Fruit fly (Drosophila melanogaster): ENCODE data around the gene CG32055.

- TF ChIP-seq psq (optimal IDR thresholded peaks at IDR 0.05) (no peak), h (optimal IDR thresholded peaks at IDR 0.05) (no peak), Sin3A (optimal IDR thresholded peaks at IDR 0.05) (no peak), ttk (optimal IDR thresholded peaks at IDR 0.05) (no peak), Myc (optimal IDR thresholded peaks at IDR 0.05) (no peak)
Measured at dm6 chr3L:10267011-10267410, 47.0 kb upstream of the CG32055 start, which contains the start of gene can.
